Fruit fly (Drosophila melanogaster) whole organism, embryonic: ENCODE data around the gene Cyp313a3.

Experiments
- CG10959 ChIP-seq: fragments of 200-800 bp; sonication (Bioruptor generic); IDR thresholded peaks from 2 replicates; pipeline ENCODE4 v1.3.6; 2022; ENCODE audit warnings: missing biosample characterization, missing genetic modification characterization
- CG8478 ChIP-seq: fragments of >200 bp; optimal IDR thresholded peaks from 2 replicates; lab custom pipeline; 2018
- h ChIP-seq: fragments of >200 bp; optimal IDR thresholded peaks from 2 replicates; lab custom pipeline; 2017
- her ChIP-seq: fragments of 200-800 bp; sonication (Bioruptor generic); optimal IDR thresholded peaks from 2 replicates; lab custom pipeline; 2016; ENCODE audit warnings: missing biosample characterization, missing genetic modification characterization
- mam ChIP-seq: fragments of 200-800 bp; sonication (Bioruptor generic); optimal IDR thresholded peaks from 3 replicates; lab custom pipeline; 2016; ENCODE audit warnings: missing biosample characterization, missing genetic modification characterization
- rib ChIP-seq: fragments of 200-800 bp; sonication (Bioruptor generic); IDR thresholded peaks from 2 replicates; pipeline ENCODE4 v1.3.6; 2022; ENCODE audit warnings: missing biosample characterization, missing genetic modification characterization
- sob ChIP-seq: fragments of 200-800 bp; sonication (Bioruptor generic); IDR thresholded peaks from 2 replicates; pipeline ENCODE4 v1.3.6; 2022; ENCODE audit warnings: missing biosample characterization, missing genetic modification characterization
- tgo ChIP-seq: fragments of 200-800 bp; sonication (Bioruptor generic); IDR thresholded peaks from 3 replicates; pipeline ENCODE4 v1.3.6; 2022; ENCODE audit warnings: missing biosample characterization, missing genetic modification characterization

DNA sequence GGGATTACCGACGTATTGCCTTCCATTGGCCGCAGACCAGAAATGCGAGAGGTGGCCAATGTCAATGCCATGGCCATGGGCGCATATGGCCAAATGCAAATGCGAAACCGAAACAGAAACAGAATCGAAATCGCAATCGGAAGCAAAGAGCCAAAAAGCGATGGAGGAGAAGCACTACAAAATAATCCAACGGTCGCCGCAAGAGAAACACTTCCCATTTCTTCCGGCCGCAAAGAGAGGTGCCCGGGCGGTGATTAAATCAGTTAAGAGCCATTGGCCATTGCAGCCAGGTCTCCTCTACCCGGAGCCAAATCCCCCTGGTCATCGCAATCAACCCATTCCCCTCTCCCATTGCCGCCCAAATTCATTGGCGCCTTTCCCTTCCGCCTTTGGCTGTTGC is 24.9 kb downstream of the Cyp313a3 start, which contains the start of gene CG14742:
- TF ChIP-seq rib (no peak), her (GFP tag; lab: Kevin White, UChicago) (no peak), mam (no peak), sob (no peak), h (lab: Kevin White, UChicago) (no peak), tgo (GFP tag; lab: Robert Waterston, UW) (no peak), CG10959 (GFP tag; lab: Robert Waterston, UW) (no peak), CG8478 (lab: Kevin White, UChicago) (no peak)
